Fruit fly (Drosophila melanogaster): ENCODE data around the gene Eig71Ea.

The Eig71Ea gene

dm6 chr3L:15612728-15613127 is 36.7 kb downstream of the Eig71Ea start, which contains the start of gene CG13449:
Gene CG13449 (minus strand): TSS chr3L:15612828.
- TF ChIP-seq Hr4 (GFP tag; optimal IDR thresholded peaks at IDR 0.05) (no peak), CG34406 (GFP tag; optimal IDR thresholded peaks at IDR 0.05) (no peak), Sox15 (GFP tag; optimal IDR thresholded peaks at IDR 0.05) (no peak), CG8119 (GFP tag; IDR thresholded peaks at IDR 0.05) (no peak)

dm6 chr3L:15610109-15610508 is 39.4 kb downstream of the Eig71Ea start, which contains the start of gene CG7650:
Gene CG7650 (minus strand): TSS chr3L:15610386.
- no peak for TF ChIP-seq cyc (GFP tag; optimal IDR thresholded peaks at IDR 0.05)
- peak; percentile 86 for TF ChIP-seq CG1621 (tag; optimal IDR thresholded peaks at IDR 0.05)
- TF ChIP-seq Sox14 (GFP tag; optimal IDR thresholded peaks at IDR 0.05) = peak; percentile 3

DNA sequence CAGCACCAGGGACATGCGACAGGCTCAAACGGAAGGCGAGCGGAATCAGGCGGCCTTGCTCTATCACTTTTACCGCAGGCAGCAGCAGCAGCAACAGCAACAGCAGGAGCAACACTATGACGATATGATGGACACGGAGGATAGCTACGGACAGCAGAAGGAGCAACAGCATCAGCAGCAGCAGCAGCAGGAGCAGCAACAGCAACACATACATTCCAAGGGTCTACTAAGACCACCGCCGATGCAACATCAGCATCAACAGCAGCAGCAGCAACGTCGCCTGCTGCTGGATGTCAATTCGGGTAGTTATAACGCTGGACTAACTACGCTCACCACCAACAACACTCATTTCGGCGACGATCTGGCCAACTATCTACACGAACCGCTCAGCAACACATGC is 44.5 kb downstream of the Eig71Ea start:
- TF ChIP-seq CG11902 (GFP tag; optimal IDR thresholded peaks at IDR 0.05) (no peak), fkh (GFP tag; optimal IDR thresholded peaks at IDR 0.05) (no peak), CG4318 (GFP tag; optimal IDR thresholded peaks at IDR 0.05) (no peak), CG7368 (GFP tag; optimal IDR thresholded peaks at IDR 0.05) (no peak), salr (GFP tag; optimal IDR thresholded peaks at IDR 0.05) (no peak), Eip75B (GFP tag; optimal IDR thresholded peaks at IDR 0.05) (no peak), Ets96B (tag; optimal IDR thresholded peaks at IDR 0.05) (no peak), spab (GFP tag; optimal IDR thresholded peaks at IDR 0.05) (no peak)

dm6 chr3L:15600051-15600450 is 49.4 kb downstream of the Eig71Ea start:
- TF ChIP-seq Sox14 (GFP tag; optimal IDR thresholded peaks at IDR 0.05) = no peak
- peak; percentile 54 for TF ChIP-seq CG15336 (GFP tag; IDR thresholded peaks at IDR 0.05)
- no peak for TF ChIP-seq net (GFP tag; optimal IDR thresholded peaks at IDR 0.05)
- peak; percentile 62 for TF ChIP-seq Hr4 (GFP tag; optimal IDR thresholded peaks at IDR 0.05)
- peak; percentile 28 for TF ChIP-seq CG4318 (GFP tag; optimal IDR thresholded peaks at IDR 0.05)
- no peak for TF ChIP-seq CG6163 (GFP tag; IDR thresholded peaks at IDR 0.05)
- no peak for TF ChIP-seq CG7368 (GFP tag; optimal IDR thresholded peaks at IDR 0.05)
- TF ChIP-seq esn (GFP tag; optimal IDR thresholded peaks at IDR 0.05) = peak; percentile 18

DNA sequence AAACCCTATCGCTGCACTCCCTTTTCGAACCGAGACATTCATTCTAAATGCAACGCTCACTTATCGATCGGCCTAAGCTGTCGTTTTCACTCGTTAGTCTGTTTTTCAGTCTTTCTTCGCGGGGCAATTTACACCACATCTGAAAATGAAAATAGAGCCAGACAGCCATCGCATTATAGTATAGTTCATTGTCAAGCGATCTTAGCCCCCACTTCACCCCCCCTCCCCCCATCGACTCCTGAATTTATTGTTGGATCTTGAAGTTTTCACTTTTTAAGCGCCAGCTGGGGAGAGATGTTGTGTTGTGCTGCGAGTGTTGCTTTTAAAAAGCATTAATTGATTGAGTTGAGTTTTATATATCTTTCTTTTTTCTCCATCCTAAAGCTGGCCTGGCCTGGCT is 50.3 kb downstream of the Eig71Ea start:
- TF ChIP-seq CG6854 (GFP tag; optimal IDR thresholded peaks at IDR 0.05) (no peak), svp (GFP tag) (no peak), Hr39 (GFP tag; optimal IDR thresholded peaks at IDR 0.05) (no peak)

Measured in whole organism, prepupa.